Worm (Caenorhabditis elegans) whole organism, L2 larva: ENCODE results near the gene cec-5.
"Not testable (repeated sequence)": the region's sequence is repeated elsewhere in the genome, so short reads cannot be mapped to it uniquely, and the experiment has no call there.

ENCODE experiments used
- C34F6.9 ChIP-seq: fragments of 150-350 bp; optimal IDR thresholded peaks from 2 replicates; lab custom pipeline; 2014; ENCODE audit warnings: missing biosample characterization, missing genetic modification characterization
- F13H6.1 ChIP-seq: sonication (generic microtip); optimal IDR thresholded peaks from 2 replicates; lab custom pipeline; 2016; ENCODE audit warnings: missing genetic modification characterization, missing compliant biosample characterization
- R02D3.7 ChIP-seq: fragments of 150-350 bp; optimal IDR thresholded peaks from 2 replicates; lab custom pipeline; 2014; ENCODE audit warnings: missing biosample characterization, missing genetic modification characterization
- ZK546.5 ChIP-seq: sonication (generic microtip); optimal IDR thresholded peaks from 2 replicates; lab custom pipeline; 2017; ENCODE audit warnings: missing biosample characterization, missing genetic modification characterization
- aly-2 ChIP-seq: fragments of 150-350 bp; optimal IDR thresholded peaks from 2 replicates; lab custom pipeline; 2014; ENCODE audit warnings: missing biosample characterization, missing genetic modification characterization
- ama-1 ChIP-seq: fragments of 150-350 bp; optimal IDR thresholded peaks from 2 replicates; lab custom pipeline; 2018; ENCODE audit warnings: inconsistent platforms
- blmp-1 ChIP-seq: sonication (generic microtip); optimal IDR thresholded peaks from 2 replicates; lab custom pipeline; 2017; ENCODE audit warnings: missing genetic modification characterization, mild to moderate bottlenecking, missing compliant biosample characterization, antibody characterized with exemption, moderate library complexity; ENCODE audit not compliant: insufficient read depth
- ceh-16 ChIP-seq: fragments of 150-350 bp; optimal IDR thresholded peaks from 2 replicates; lab custom pipeline; 2014; ENCODE audit warnings: missing biosample characterization, missing genetic modification characterization
- crh-2 ChIP-seq: sonication (generic microtip); optimal IDR thresholded peaks from 2 replicates; lab custom pipeline; 2017; ENCODE audit warnings: missing biosample characterization, missing genetic modification characterization
- egl-27 ChIP-seq: sonication (generic microtip); optimal IDR thresholded peaks from 3 replicates; lab custom pipeline; 2017; ENCODE audit warnings: missing biosample characterization, missing genetic modification reagents, missing genetic modification characterization
- elt-1 ChIP-seq: fragments of 150-350 bp; optimal IDR thresholded peaks from 2 replicates; lab custom pipeline; 2014; ENCODE audit warnings: missing biosample characterization, missing genetic modification characterization
- fos-1 ChIP-seq: fragments of 150-350 bp; optimal IDR thresholded peaks from 2 replicates; lab custom pipeline; 2014; ENCODE audit warnings: missing biosample characterization, missing genetic modification characterization
- gmeb-1 ChIP-seq: fragments of 150-350 bp; optimal IDR thresholded peaks from 2 replicates; lab custom pipeline; 2014; ENCODE audit warnings: missing biosample characterization, missing genetic modification characterization
- lin-13 ChIP-seq: fragments of 150-350 bp; optimal IDR thresholded peaks from 2 replicates; lab custom pipeline; 2014; ENCODE audit warnings: missing biosample characterization, missing genetic modification reagents, missing genetic modification characterization
- lin-39 ChIP-seq: fragments of 150-350 bp; optimal IDR thresholded peaks from 2 replicates; lab custom pipeline; 2014; ENCODE audit warnings: missing biosample characterization, missing genetic modification reagents, missing genetic modification characterization
- lsy-2 ChIP-seq, 2 experiments: fragments of 150-350 bp in 1 of 2; sonication (generic microtip) in 1 of 2; optimal IDR thresholded peaks; 2 replicates each; lab custom pipeline; 2014 to 2017; ENCODE audit warnings: missing biosample characterization in 2 of 2, missing genetic modification characterization in 2 of 2
- mab-5 ChIP-seq: fragments of 150-350 bp; optimal IDR thresholded peaks from 2 replicates; lab custom pipeline; 2014; ENCODE audit warnings: missing biosample characterization, missing genetic modification characterization
- mdl-1 ChIP-seq, 2 experiments: fragments of 150-350 bp in 1 of 2; sonication (generic microtip) in 1 of 2; optimal IDR thresholded peaks; 2 replicates each; lab custom pipeline; 2017; ENCODE audit warnings: missing biosample characterization in 2 of 2, missing genetic modification characterization in 2 of 2
- nhr-11 ChIP-seq: fragments of 150-350 bp; optimal IDR thresholded peaks from 2 replicates; lab custom pipeline; 2014; ENCODE audit warnings: missing biosample characterization, missing genetic modification characterization
- nhr-129 ChIP-seq: fragments of 150-350 bp; optimal IDR thresholded peaks from 2 replicates; lab custom pipeline; 2014; ENCODE audit warnings: missing biosample characterization, missing genetic modification characterization
- nhr-21 ChIP-seq: fragments of 150-350 bp; optimal IDR thresholded peaks from 2 replicates; lab custom pipeline; 2014; ENCODE audit warnings: missing biosample characterization, missing genetic modification characterization
- nhr-23 ChIP-seq: fragments of 150-350 bp; optimal IDR thresholded peaks from 2 replicates; lab custom pipeline; 2014; ENCODE audit warnings: missing biosample characterization, missing genetic modification reagents, missing genetic modification characterization
- nhr-237 ChIP-seq: fragments of 150-350 bp; optimal IDR thresholded peaks from 2 replicates; lab custom pipeline; 2014; ENCODE audit warnings: missing biosample characterization, missing genetic modification characterization
- nhr-6 ChIP-seq: fragments of 150-350 bp; optimal IDR thresholded peaks from 2 replicates; lab custom pipeline; 2014; ENCODE audit warnings: missing biosample characterization, missing genetic modification characterization
- nhr-77 ChIP-seq: fragments of 150-350 bp; optimal IDR thresholded peaks from 2 replicates; lab custom pipeline; 2014; ENCODE audit warnings: missing biosample characterization, missing genetic modification characterization
- peb-1 ChIP-seq: fragments of 150-350 bp; optimal IDR thresholded peaks from 2 replicates; lab custom pipeline; 2014; ENCODE audit warnings: missing biosample characterization, missing genetic modification characterization
- sem-4 ChIP-seq: fragments of 150-350 bp; optimal IDR thresholded peaks from 2 replicates; lab custom pipeline; 2014; ENCODE audit warnings: missing biosample characterization, missing genetic modification reagents, missing genetic modification characterization
- sma-9 ChIP-seq, 2 experiments: fragments of 150-350 bp in 1 of 2; sonication (generic microtip) in 1 of 2; optimal IDR thresholded peaks; 2 replicates each; lab custom pipeline; 2014 to 2016; ENCODE audit warnings: missing genetic modification characterization in 2 of 2, mild to moderate bottlenecking in 1 of 2, missing biosample characterization in 1 of 2, missing compliant biosample characterization in 1 of 2, missing genetic modification reagents in 1 of 2, moderate library complexity in 1 of 2
- snpc-4 ChIP-seq: fragments of 150-350 bp; optimal IDR thresholded peaks from 2 replicates; lab custom pipeline; 2014; ENCODE audit warnings: missing biosample characterization, missing genetic modification characterization
- unc-55 ChIP-seq: fragments of 150-350 bp; sonication (generic microtip); optimal IDR thresholded peaks from 3 replicates; lab custom pipeline; 2014; ENCODE audit warnings: missing biosample characterization, missing genetic modification reagents, missing genetic modification characterization
- unc-62 ChIP-seq: fragments of 150-350 bp; optimal IDR thresholded peaks from 2 replicates; lab custom pipeline; 2014; ENCODE audit warnings: missing biosample characterization, missing genetic modification reagents, missing genetic modification characterization
- zag-1 ChIP-seq: fragments of 150-350 bp; optimal IDR thresholded peaks from 2 replicates; lab custom pipeline; 2014; ENCODE audit warnings: missing biosample characterization, missing genetic modification characterization
- ztf-1 ChIP-seq: fragments of 200-800 bp; sonication (Bioruptor generic); conservative IDR thresholded peaks from 2 replicates; pipeline ENCODE4 v1.3.6; 2022; ENCODE audit warnings: missing genetic modification characterization, missing compliant biosample characterization
- ztf-11 ChIP-seq: sonication (generic microtip); optimal IDR thresholded peaks from 2 replicates; lab custom pipeline; 2017; ENCODE audit warnings: missing biosample characterization, missing genetic modification characterization
- ztf-4 ChIP-seq: fragments of 150-350 bp; optimal IDR thresholded peaks from 2 replicates; lab custom pipeline; 2014; ENCODE audit warnings: missing biosample characterization, missing genetic modification characterization

Gene cec-5

ce11 chrIV:7573944-7574343, 6.0 kb downstream of the cec-5 start (continued):
- TF ChIP-seq egl-27 (peak; percentile 62), mdl-1 (tag; optimal IDR thresholded peaks at IDR 0.05; lab: Kevin White, UChicago) (no peak), F13H6.1 (tag; lab: Kevin White, UChicago) (peak; percentile 63), crh-2 (tag; lab: Kevin White, UChicago) (peak; percentile 66), lin-13 (GFP tag; lab: Kevin White, UChicago) (peak; percentile 50), sem-4 (tag; lab: Kevin White, UChicago) (peak; percentile 83), peb-1 (no peak)

DNA sequence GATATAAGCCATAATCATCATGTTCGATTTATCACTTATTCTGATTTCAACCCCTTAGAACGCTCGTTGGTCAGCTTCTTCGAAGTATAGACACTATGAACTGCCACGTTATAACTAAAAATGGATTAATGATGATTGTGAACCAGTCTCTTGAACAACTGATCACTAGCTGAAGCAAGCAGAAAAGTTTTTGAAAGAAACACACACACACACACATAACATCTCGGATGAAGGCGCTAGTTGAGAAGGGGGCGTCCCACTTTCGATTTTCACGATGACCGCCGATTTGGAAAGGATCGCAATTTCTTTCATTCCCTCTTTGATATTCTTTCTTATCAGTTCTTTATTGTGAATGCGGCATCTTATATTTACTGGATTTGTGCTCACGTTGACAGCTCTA, 11.3 kb downstream of the cec-5 start, which contains the start of gene clec-180:
TSS of gene clec-180 (plus strand) at position 301 of the 400 bp plus-strand sequence.
- TF ChIP-seq egl-27: no peak
- TF ChIP-seq unc-62 (GFP tag; lab: Kevin White, UChicago): no peak
- no peak for TF ChIP-seq lin-39
- TF ChIP-seq C34F6.9 (tag; lab: Kevin White, UChicago): no peak
- TF ChIP-seq ceh-16 (tag; lab: Kevin White, UChicago): no peak
- TF ChIP-seq ZK546.5 (tag; lab: Kevin White, UChicago): no peak
- no peak for TF ChIP-seq unc-55
- TF ChIP-seq nhr-6 (tag; lab: Kevin White, UChicago): no peak
- no peak for TF ChIP-seq mab-5 (tag; lab: Kevin White, UChicago)
- no peak for TF ChIP-seq ztf-11 (tag; lab: Kevin White, UChicago)
- no peak for TF ChIP-seq nhr-21
- no peak for TF ChIP-seq nhr-237
- no peak for TF ChIP-seq sem-4 (tag; lab: Kevin White, UChicago)
- no peak for TF ChIP-seq elt-1

DNA sequence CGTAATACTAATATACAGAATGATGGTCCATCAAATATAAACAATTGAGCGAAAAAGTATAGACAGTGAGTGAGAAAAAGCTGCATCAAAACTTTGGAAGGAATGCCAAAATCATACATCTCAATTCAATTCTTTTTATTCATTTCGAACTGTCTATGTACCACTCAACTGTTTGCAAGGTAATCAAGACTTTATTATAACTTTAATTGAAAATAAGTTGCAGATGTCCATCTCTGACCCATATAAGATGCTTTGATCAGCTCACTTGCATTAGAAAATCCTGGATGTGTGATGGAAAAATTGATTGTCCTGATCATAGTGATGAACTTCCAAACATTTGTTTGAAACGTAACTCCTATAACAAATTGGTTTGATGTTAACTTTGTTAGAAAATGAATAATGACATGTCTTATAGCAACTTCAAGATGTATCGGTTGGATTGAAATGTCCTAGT, 12.3 kb downstream of the cec-5 start, which contains the start of gene F32E10.8:
TSS of gene F32E10.8 (plus strand) at position 51 of the 454 bp plus-strand sequence.
- TF ChIP-seq lin-39 (no peak), snpc-4 (tag; lab: Kevin White, UChicago) (no peak), crh-2 (tag; lab: Kevin White, UChicago) (no peak), elt-1 (no peak), nhr-21 (no peak), ama-1 (lab: Kevin White, UChicago) (no peak), lsy-2 (tag; optimal IDR thresholded peaks at IDR 0.05; lab: Kevin White, UChicago) (no peak), mdl-1 (tag; optimal IDR thresholded peaks at IDR 0.05; lab: Kevin White, UChicago) (no peak), nhr-77 (no peak), nhr-11 (tag; lab: Kevin White, UChicago) (no peak), ztf-1 (GFP tag; lab: Robert Waterston, UW) (no peak), fos-1 (no peak), nhr-129 (no peak), peb-1 (no peak), sma-9 (GFP tag; optimal IDR thresholded peaks at IDR 0.05; lab: Kevin White, UChicago) (no peak), sma-9 (tag; optimal IDR thresholded peaks at IDR 0.05; lab: Kevin White, UChicago) (no peak), lin-13 (GFP tag; lab: Kevin White, UChicago) (no peak)

DNA sequence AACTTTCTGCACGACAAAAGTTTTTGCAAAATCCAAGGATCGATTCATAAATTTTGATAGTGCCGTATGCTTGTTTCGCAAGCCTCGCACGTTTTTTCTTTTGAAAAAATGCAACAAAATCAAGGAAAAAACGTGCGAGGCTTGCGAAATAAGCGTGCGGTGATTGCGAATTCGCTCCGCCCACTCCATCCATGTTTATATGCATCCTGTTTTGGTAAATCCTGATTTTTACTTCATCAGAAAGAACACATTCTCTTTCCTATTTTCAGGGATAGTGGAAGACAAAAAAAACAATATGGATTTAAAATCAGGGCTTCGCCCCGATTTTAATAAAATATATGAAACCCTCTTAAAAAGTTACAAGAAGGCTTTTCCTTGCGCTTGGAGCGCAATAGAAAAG, 16.1 kb downstream of the cec-5 start, which contains the start of gene F32E10.9:
TSS of gene F32E10.9 (minus strand) at position 101 of the 400 bp plus-strand sequence.
- TF ChIP-seq ztf-4, nhr-11, nhr-6 (tag; lab: Kevin White, UChicago): not testable (repeated sequence)

ce11 chrIV:7561614-7562142, 18.2 kb downstream of the cec-5 start, which contains the start of gene ima-3:
ima-3 (minus strand) TSS chrIV:7561664.
- TF ChIP-seq ztf-11 (tag; lab: Kevin White, UChicago) (no peak), gmeb-1 (tag; lab: Kevin White, UChicago) (peak; percentile 33), aly-2 (tag; lab: Kevin White, UChicago) (no peak), R02D3.7 (no peak), zag-1 (tag; lab: Kevin White, UChicago) (peak; percentile 22), crh-2 (tag; lab: Kevin White, UChicago) (peak; percentile 52), C34F6.9 (tag; lab: Kevin White, UChicago) (peak; percentile 67), nhr-6 (tag; lab: Kevin White, UChicago) (no peak), lin-39 (no peak), unc-55 (peak; percentile 78), nhr-129 (peak; percentile 71), ceh-16 (tag; lab: Kevin White, UChicago) (no peak), blmp-1 (tag; lab: Kevin White, UChicago) (no peak), sem-4 (tag; lab: Kevin White, UChicago) (peak; percentile 60), lin-13 (GFP tag; lab: Kevin White, UChicago) (peak; percentile 53), lsy-2 (tag; optimal IDR thresholded peaks at IDR 0.05; lab: Kevin White, UChicago) (peak in 1 of 2 experiments; percentile 66), nhr-23 (tag; lab: Kevin White, UChicago) (no peak)
